Worm (Caenorhabditis elegans): Measurements from ENCODE around the gene fipr-9.

fipr-9 gene

ce11 chrV:10212627-10213026 lies 8.8 kb upstream of the fipr-9 start, which contains the start of gene hpo-40:
Gene hpo-40 (plus strand): TSS chrV:10212927.
- TF ChIP-seq ces-1 (GFP tag; optimal IDR thresholded peaks at IDR 0.05) (no peak), fkh-10 (GFP tag; optimal IDR thresholded peaks at IDR 0.05) (no peak), elt-2 (tag; optimal IDR thresholded peaks at IDR 0.05) (no peak), ceh-82 (tag; optimal IDR thresholded peaks at IDR 0.05) (no peak), nhr-11 (tag; optimal IDR thresholded peaks at IDR 0.05) (no peak), ceh-8 (GFP tag; optimal IDR thresholded peaks at IDR 0.05) (no peak), aha-1 (tag; optimal IDR thresholded peaks at IDR 0.05) (no peak), grh-1 (GFP tag; IDR thresholded peaks at IDR 0.05) (no peak), sup-37 (GFP tag; optimal IDR thresholded peaks at IDR 0.05) (no peak), tbx-2 (tag; optimal IDR thresholded peaks at IDR 0.05) (no peak), ceh-90 (tag; optimal IDR thresholded peaks at IDR 0.05) (no peak), fkh-4 (tag; optimal IDR thresholded peaks at IDR 0.05; ENCODE audit: borderline replicate concordance) (no peak), rnt-1 (tag; optimal IDR thresholded peaks at IDR 0.05) (no peak), ets-5 (GFP tag; IDR thresholded peaks at IDR 0.05) (no peak), nhr-90 (tag; optimal IDR thresholded peaks at IDR 0.05; ENCODE audit: poor library complexity) (no peak), lir-3 (tag; optimal IDR thresholded peaks at IDR 0.05; ENCODE audit: poor library complexity) (no peak), isw-1 (GFP tag; IDR thresholded peaks at IDR 0.05) (no peak), C16A3.4 (tag; optimal IDR thresholded peaks at IDR 0.05) (no peak)

- TF ChIP-seq unc-130 (tag; optimal IDR thresholded peaks at IDR 0.05) (no peak), zip-4 (GFP tag; optimal IDR thresholded peaks at IDR 0.05) (no peak), elt-3 (tag; optimal IDR thresholded peaks at IDR 0.05) (no peak), sup-37 (GFP tag; optimal IDR thresholded peaks at IDR 0.05) (no peak), aha-1 (tag; optimal IDR thresholded peaks at IDR 0.05) (no peak), hlh-17 (GFP tag; optimal IDR thresholded peaks at IDR 0.05; ENCODE audit: borderline replicate concordance) (no peak), efl-1 (optimal IDR thresholded peaks at IDR 0.05) (no peak), efl-1 (GFP tag; optimal IDR thresholded peaks at IDR 0.05 in 1 of 2) (no peak), tlp-1 (tag; optimal IDR thresholded peaks at IDR 0.05) (no peak), fkh-10 (GFP tag; optimal IDR thresholded peaks at IDR 0.05) (no peak), nhr-76 (tag; optimal IDR thresholded peaks at IDR 0.05) (no peak), fos-1 (tag; optimal IDR thresholded peaks at IDR 0.05) (no peak), lir-3 (tag; optimal IDR thresholded peaks at IDR 0.05; ENCODE audit: poor library complexity) (no peak), nhr-237 (tag; optimal IDR thresholded peaks at IDR 0.05) (no peak), zag-1 (tag; optimal IDR thresholded peaks at IDR 0.05) (no peak), ces-1 (GFP tag; optimal IDR thresholded peaks at IDR 0.05) (no peak), ztf-11 (tag; optimal IDR thresholded peaks at IDR 0.05) (no peak), elt-2 (tag; optimal IDR thresholded peaks at IDR 0.05) (no peak), nhr-84 (tag; optimal IDR thresholded peaks at IDR 0.05) (no peak)
Measured at ce11 chrV:10216724-10217123, 4.7 kb upstream of the fipr-9 start, which contains the start of gene ZK856.14. Gene ZK856.14 (plus strand): TSS chrV:10217024.

DNA sequence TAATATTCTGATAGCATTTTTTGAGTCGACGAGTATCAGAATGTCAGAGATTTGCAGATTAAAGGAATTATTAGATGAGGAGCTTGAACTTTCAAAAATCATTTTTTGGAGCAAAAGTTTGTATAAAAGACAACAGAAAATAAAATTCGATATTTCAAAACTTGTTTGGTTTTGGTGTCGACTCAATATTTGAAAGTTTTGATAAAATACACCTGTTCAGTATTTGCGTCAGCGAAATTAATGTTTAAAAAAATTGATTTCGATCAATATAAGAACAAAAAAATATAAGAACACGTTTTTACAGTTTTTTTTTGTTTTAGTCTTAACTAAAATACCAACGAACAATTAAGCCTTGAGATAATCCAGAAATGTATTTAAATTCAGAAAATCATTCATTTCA lies 857 bp upstream of the fipr-9 start, which contains the start of gene C12D8.13:
Gene C12D8.13, minus strand, starts transcription at position 101 of the 400 bp plus-strand sequence.
- TF ChIP-seq lin-35 (GFP tag; optimal IDR thresholded peaks at IDR 0.05): no peak

- TF ChIP-seq nhr-76 (tag; optimal IDR thresholded peaks at IDR 0.05): no peak
- no peak for TF ChIP-seq lir-3 (tag; optimal IDR thresholded peaks at IDR 0.05; ENCODE audit: poor library complexity)
- no peak for TF ChIP-seq pqm-1 (tag; optimal IDR thresholded peaks at IDR 0.05)
- no peak for TF ChIP-seq nhr-84 (tag; optimal IDR thresholded peaks at IDR 0.05)
- TF ChIP-seq irx-1 (tag; optimal IDR thresholded peaks at IDR 0.05): no peak
- no peak for TF ChIP-seq vab-15 (tag; optimal IDR thresholded peaks at IDR 0.05)
- no peak for TF ChIP-seq tlp-1 (tag; optimal IDR thresholded peaks at IDR 0.05)
- no peak for TF ChIP-seq alr-1 (tag; optimal IDR thresholded peaks at IDR 0.05; ENCODE audit: borderline replicate concordance)
- TF ChIP-seq nhr-71 (tag; optimal IDR thresholded peaks at IDR 0.05): no peak
- no peak for TF ChIP-seq ama-1 (optimal IDR thresholded peaks at IDR 0.05)
- TF ChIP-seq nhr-77 (tag; optimal IDR thresholded peaks at IDR 0.05): no peak
- TF ChIP-seq nhr-28 (tag; optimal IDR thresholded peaks at IDR 0.05): no peak
- no peak for TF ChIP-seq aha-1 (tag; optimal IDR thresholded peaks at IDR 0.05)
- no peak for TF ChIP-seq pax-3 (tag; optimal IDR thresholded peaks at IDR 0.05)
- TF ChIP-seq xbp-1 (tag; optimal IDR thresholded peaks at IDR 0.05): no peak
Measured at ce11 chrV:10222007-10222406, 545 bp downstream of the fipr-9 start, which contains the start of gene C12D8.20. Gene C12D8.20 (plus strand): TSS chrV:10222307.

Data from whole organism, L1 larva.